Worm (Caenorhabditis elegans) whole organism, L3 larva: Measurements from ENCODE around the gene gly-6.
A peak's percentile ranks its signal among the peaks of the same experiment; 100 is the strongest.

Source experiments
- ZK546.5 ChIP-seq: sonication (generic microtip); optimal IDR thresholded peaks from 2 replicates; lab custom pipeline; 2017; ENCODE audit warnings: missing biosample characterization, missing genetic modification characterization
- elt-3 ChIP-seq, 3 experiments: fragments of 150-350 bp in 1 of 3; sonication (generic microtip) in 2 of 3; optimal IDR thresholded peaks; 2 replicates in 2 of 3; 4 replicates in 1 of 3; lab custom pipeline; 2014 to 2017; ENCODE audit warnings: missing biosample characterization in 3 of 3, missing genetic modification characterization in 3 of 3
- fkh-10 ChIP-seq: sonication (generic microtip); optimal IDR thresholded peaks from 2 replicates; lab custom pipeline; 2017; ENCODE audit warnings: missing biosample characterization, missing genetic modification reagents, missing genetic modification characterization
- jun-1 ChIP-seq: fragments of 150-350 bp; optimal IDR thresholded peaks from 2 replicates; lab custom pipeline; 2014; ENCODE audit warnings: missing biosample characterization, missing genetic modification reagents, missing genetic modification characterization
- nhr-25 ChIP-seq: sonication (generic microtip); optimal IDR thresholded peaks from 2 replicates; lab custom pipeline; 2017; ENCODE audit warnings: missing biosample characterization, missing genetic modification characterization

ce11 chrIII:4280215-4281173, 50.5 kb downstream of the gly-6 start, which contains the start of gene sup-26:
- TF ChIP-seq jun-1 (tag; lab: Kevin White, UChicago), result no peak
- TF ChIP-seq elt-3 (tag; optimal IDR thresholded peaks at IDR 0.05; lab: Kevin White, UChicago), result peak in 1 of 3 experiments; percentile 45
- TF ChIP-seq ZK546.5, result no peak
- TF ChIP-seq nhr-25 (tag; lab: Kevin White, UChicago), result peak; percentile 41
- TF ChIP-seq fkh-10 (GFP tag; lab: Kevin White, UChicago), result no peak
